Worm (Caenorhabditis elegans): ENCODE measurements around the gene Y26G10.1.

DNA sequence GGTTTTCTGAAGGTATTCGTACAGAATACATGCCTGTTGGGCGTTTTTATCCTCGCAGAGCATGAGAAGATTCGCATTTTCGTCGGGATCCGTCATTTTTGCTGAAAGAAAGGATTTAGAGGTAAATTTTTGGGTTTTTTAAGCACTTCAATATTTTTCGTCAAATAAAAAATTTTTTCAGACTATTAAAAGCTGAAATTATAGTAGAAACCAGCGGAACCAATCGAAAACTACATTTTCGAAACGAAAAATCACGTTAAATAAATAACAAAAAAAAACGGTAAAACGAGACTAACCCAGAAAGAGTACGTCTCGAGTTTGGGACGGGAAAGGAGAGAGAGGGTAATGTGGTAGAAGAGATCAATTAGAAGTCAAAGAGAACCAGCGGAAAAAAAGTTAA lies 45.3 kb downstream of the Y26G10.1 start, which contains the start of gene fbxa-192:
- TF ChIP-seq unc-62 (GFP tag; optimal IDR thresholded peaks at IDR 0.05) = no peak
- TF ChIP-seq snpc-4 (GFP tag; optimal IDR thresholded peaks at IDR 0.05) = no peak
- no peak for TF ChIP-seq snpc-4 (tag; optimal IDR thresholded peaks at IDR 0.05)
- TF ChIP-seq lin-40 (tag; optimal IDR thresholded peaks at IDR 0.05) = no peak
- TF ChIP-seq ceh-79 (tag; optimal IDR thresholded peaks at IDR 0.05) = no peak
